Fruit fly (Drosophila melanogaster) whole organism: ENCODE measurements around the gene CG14957.

ENCODE experiments used
- CG8478 ChIP-seq: fragments of >200 bp; optimal IDR thresholded peaks from 2 replicates; lab custom pipeline; 2018; ENCODE audit warnings: inconsistent platforms
- Dll ChIP-seq: fragments of >200 bp; optimal IDR thresholded peaks from 2 replicates; lab custom pipeline; 2017
- EcR ChIP-seq, 2 experiments: fragments of >200 bp; optimal IDR thresholded peaks; 2 replicates each; lab custom pipeline; 2017; ENCODE audit warnings: missing biosample characterization in 2 of 2, missing genetic modification characterization in 2 of 2, missing genetic modification reagents in 2 of 2
- pan ChIP-seq: fragments of >200 bp; optimal IDR thresholded peaks from 2 replicates; lab custom pipeline; 2017
- psq ChIP-seq: fragments of >200 bp; optimal IDR thresholded peaks from 2 replicates; lab custom pipeline; 2017
- usp ChIP-seq: fragments of >200 bp; optimal IDR thresholded peaks from 2 replicates; lab custom pipeline; 2017; ENCODE audit warnings: missing biosample characterization, missing genetic modification characterization, mixed read lengths

Gene CG14957

DNA sequence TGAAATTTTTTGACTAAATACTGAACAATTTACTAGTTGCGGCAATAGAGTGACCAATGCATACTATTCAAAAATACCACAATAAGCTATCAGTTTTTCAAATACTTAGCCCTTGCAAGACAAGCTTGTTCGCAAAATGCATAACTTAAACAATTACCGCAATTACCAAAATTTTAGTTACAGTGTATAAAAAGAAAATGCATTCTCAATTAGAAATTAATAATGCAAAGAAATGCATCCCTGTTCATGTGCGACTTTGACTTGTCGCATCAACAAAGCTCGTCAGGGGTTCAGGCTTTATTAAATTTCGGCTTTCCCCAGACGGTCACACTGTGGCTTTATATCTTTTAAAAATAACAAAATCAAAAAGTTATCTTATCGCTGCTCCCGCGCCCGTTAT lies 31.5 kb downstream of the CG14957 start, which contains the start of the genes hob and nSMase:
hob (minus strand) TSS at position 62 of the 400 bp plus-strand sequence.
nSMase (plus strand) TSS at position 298 of the 400 bp plus-strand sequence.
- TF ChIP-seq Dll (lab: Kevin White, UChicago) = no peak
- no peak for TF ChIP-seq psq (lab: Kevin White, UChicago)
- no peak for TF ChIP-seq usp
- TF ChIP-seq EcR (GFP tag; optimal IDR thresholded peaks at IDR 0.05; lab: Kevin White, UChicago) = no peak
- TF ChIP-seq pan = no peak
- TF ChIP-seq CG8478 (lab: Kevin White, UChicago) = no peak

DNA sequence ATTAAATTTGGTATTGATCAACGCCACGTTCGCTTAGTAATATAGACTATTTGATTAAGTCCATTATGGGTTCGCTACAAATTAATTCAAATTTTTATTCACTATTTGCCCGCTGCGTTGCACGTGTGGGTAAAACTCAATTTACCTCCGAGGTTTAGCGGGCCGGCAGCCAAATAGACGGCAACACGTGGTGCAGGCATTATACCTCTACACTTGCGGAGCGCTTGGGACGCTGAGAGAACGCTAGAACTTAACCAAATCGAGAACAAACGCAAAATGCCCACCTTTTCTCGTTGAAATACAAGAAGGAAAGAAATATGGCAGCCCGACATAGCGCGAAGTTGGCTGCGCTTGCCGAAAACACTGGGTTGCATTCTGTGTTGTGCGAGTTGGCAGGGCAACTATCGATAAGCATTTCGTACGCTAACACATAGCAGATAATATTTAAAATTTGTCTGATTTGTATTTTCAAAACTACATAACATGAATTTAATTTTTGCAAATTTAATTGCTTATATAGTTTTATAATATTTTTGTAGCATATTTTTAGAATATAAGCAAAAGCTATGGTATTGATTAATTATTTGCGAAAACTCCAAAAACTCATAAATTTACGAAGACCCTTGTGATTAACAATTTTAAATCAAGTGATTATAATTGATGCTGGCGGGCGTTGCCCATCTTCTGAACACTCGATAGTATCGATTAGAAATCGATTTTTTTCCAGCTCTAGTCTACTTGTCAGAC lies 35.5 kb downstream of the CG14957 start, which contains the start of the genes RpL28 and eIF1:
RpL28 (minus strand) TSS at position 318 of the 747 bp plus-strand sequence.
eIF1 (plus strand) TSS at position 699 of the 747 bp plus-strand sequence.
- TF ChIP-seq EcR (GFP tag; optimal IDR thresholded peaks at IDR 0.05; lab: Kevin White, UChicago) (no peak), Dll (lab: Kevin White, UChicago) (no peak), usp (no peak), psq (lab: Kevin White, UChicago) (no peak), pan (no peak), CG8478 (lab: Kevin White, UChicago) (no peak)

DNA sequence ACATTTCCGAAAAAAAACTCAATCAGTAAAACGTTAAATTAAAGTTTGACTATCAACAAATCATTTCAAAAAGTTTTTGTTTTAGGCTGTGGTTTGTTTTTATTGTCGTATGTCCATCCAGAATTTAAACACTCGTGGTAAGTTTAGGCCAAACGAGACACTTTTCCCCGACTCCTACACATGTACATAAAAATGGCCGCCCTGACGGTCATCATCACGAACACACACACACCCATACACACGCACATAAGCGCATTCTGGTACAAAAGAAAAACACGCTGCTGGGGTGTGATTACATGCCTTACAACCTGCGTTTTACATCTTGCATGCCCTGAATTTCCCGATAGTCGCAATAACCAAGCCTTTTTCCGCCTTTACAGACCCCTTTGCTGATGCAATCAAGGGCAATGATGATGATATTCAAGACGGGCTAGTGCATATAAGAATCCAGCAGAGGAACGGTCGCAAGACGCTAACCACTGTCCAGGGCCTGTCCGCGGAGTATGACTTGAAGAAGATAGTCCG lies 36.1 kb downstream of the CG14957 start:
- TF ChIP-seq usp (no peak), CG8478 (lab: Kevin White, UChicago) (no peak)

DNA sequence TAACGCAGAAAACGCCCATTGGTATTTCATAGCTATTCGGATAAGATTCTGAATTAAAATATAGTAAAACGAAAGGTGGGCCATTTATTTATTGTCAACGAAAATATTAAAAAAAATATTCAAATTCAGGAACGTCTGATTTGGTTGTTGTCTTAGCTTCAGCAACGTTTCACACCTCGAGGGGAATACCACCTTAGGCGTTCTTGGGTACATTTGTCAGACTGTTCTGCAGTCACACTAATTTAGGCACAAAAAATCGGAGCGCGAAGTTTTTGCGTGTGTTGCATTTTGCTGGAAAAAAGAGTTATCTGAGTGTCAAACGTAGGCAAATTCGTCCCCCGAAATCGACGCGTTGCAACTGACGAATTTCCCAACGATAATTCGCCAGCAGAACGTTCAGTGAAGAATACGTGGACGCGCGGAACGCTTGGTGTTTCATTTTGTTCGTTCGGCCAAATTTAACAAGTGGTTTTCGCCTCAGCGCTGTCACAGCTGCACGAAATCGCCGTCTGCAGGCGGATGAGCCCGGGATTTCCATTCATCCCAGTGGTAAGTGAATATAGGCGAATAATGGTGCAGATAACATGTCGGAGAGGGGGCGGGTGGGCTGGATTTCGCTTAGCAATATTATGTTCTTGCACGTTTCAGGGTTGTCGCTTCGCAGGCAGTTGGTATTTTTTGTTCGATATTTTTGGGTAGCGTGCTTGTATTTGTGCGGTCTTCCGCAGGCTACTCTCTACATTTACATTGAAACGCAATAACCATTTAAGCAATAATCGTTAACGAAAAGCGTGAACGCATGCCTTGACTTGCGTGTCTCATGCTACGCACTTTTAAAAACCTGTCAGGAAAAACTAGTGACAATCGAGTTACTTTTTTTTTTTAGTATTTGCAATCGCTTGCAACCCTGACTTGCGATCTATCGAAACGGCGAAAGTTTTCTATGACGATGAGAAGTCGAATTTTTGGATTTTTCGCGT lies 37.7 kb downstream of the CG14957 start, which contains the start of gene Larp4B:
Larp4B (plus strand) TSS at position 99 of the 980 bp plus-strand sequence.
- no peak for TF ChIP-seq EcR (GFP tag; optimal IDR thresholded peaks at IDR 0.05; lab: Kevin White, UChicago)
- no peak for TF ChIP-seq usp

DNA sequence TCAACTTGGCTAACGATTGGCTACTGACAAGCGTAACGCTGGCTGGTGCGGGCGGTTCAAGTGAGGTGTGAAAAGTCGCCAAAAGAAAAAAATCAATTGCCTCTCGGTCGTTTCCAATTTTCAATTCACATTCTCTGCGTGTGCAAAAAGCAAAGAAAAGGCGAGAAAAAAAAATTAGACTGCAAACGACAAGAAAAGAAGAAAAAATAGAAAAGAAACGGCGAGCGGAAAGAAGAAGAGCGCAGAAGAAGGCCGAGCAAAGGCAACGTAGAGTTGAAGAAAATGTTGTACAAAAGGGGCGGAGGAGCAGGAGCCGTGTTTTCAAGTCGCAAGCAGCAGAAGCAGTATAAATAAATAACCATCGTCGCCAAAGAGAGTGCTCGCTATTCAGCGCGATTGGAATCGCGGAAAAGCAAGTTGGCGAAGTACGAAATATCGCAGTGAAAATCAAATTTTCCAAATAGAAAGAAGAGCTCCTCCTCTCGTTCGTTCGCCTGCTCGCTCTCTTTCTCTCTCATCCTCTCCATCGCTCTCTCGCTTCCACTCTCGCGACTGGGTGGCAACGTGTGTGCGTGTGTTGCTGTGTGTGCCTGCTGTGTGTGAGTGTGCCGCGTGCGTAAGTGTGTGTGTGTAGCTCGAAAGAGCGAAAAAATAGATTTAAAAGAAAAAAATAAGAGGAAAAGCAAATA lies 38.5 kb downstream of the CG14957 start:
- peak; percentile 53 for TF ChIP-seq CG8478 (lab: Kevin White, UChicago)
- TF ChIP-seq Dll (lab: Kevin White, UChicago) = peak; percentile 99
- no peak for TF ChIP-seq pan

DNA sequence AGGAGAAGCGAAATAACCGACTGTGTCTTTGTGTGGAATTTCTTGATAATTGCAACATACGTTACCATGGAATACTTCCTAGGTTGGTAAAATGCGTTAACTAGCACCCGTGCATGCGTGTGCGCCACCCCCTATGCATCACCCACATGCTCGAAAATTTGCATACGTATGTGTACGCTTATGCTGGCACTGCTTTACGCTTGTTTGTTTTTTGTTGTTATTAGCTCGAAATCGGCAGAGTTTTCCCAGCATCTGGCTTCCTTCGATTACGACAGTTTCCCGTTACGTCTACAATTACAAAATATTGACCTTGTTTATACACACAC lies 39.1 kb downstream of the CG14957 start:
- TF ChIP-seq pan (no peak), psq (lab: Kevin White, UChicago) (no peak), Dll (lab: Kevin White, UChicago) (no peak), EcR (GFP tag; optimal IDR thresholded peaks at IDR 0.05; lab: Kevin White, UChicago) (no peak), CG8478 (lab: Kevin White, UChicago) (no peak), usp (no peak)

DNA sequence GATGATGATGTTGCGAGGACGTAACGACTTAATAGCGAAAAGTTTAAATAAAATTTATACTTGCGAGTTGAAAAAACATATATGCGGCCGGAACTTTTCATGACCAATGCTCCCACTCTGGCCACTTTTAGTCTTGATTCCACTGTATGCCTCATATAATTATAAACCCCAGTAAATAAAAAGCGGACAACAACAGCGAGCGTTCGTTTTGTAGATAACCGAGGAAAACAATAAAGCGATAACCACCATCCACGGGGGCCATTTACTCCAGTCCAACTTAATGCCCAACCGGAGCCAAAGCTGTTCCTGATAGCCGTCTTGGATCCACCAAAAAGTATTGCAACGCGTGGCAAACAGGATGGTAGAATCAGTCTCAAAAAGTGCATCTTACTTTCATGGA lies 49.0 kb downstream of the CG14957 start:
- TF ChIP-seq Dll (lab: Kevin White, UChicago) = no peak
- TF ChIP-seq psq (lab: Kevin White, UChicago) = no peak
- TF ChIP-seq usp = no peak
- no peak for TF ChIP-seq EcR (GFP tag; optimal IDR thresholded peaks at IDR 0.05; lab: Kevin White, UChicago)
- TF ChIP-seq CG8478 (lab: Kevin White, UChicago) = no peak
- no peak for TF ChIP-seq pan
